Worm (Caenorhabditis elegans) whole organism, midembryonic: ENCODE measurements around the gene lec-4.

Source experiments
- flt-1 ChIP-seq: fragments of 200-800 bp; sonication (Bioruptor generic); IDR thresholded peaks from 2 replicates; pipeline ENCODE4 v1.3.6; 2022; ENCODE audit warnings: missing genetic modification characterization, missing compliant biosample characterization
- klf-2 ChIP-seq: fragments of 200-800 bp; sonication (Bioruptor generic); conservative IDR thresholded peaks from 2 replicates; pipeline ENCODE4 v1.3.6; 2022; ENCODE audit warnings: missing genetic modification reagents, missing genetic modification characterization, missing compliant biosample characterization
- med-1 ChIP-seq: sonication (generic microtip); optimal IDR thresholded peaks from 2 replicates; lab custom pipeline; 2017; ENCODE audit warnings: missing genetic modification characterization, mild to moderate bottlenecking, missing compliant biosample characterization, antibody characterized with exemption, missing genetic modification reagents; ENCODE audit not compliant: insufficient read depth
- ztf-23 ChIP-seq: fragments of 200-800 bp; sonication (Bioruptor generic); IDR thresholded peaks from 2 replicates; pipeline ENCODE4 v1.3.6; 2022; ENCODE audit warnings: missing genetic modification reagents, missing genetic modification characterization, missing compliant biosample characterization

DNA sequence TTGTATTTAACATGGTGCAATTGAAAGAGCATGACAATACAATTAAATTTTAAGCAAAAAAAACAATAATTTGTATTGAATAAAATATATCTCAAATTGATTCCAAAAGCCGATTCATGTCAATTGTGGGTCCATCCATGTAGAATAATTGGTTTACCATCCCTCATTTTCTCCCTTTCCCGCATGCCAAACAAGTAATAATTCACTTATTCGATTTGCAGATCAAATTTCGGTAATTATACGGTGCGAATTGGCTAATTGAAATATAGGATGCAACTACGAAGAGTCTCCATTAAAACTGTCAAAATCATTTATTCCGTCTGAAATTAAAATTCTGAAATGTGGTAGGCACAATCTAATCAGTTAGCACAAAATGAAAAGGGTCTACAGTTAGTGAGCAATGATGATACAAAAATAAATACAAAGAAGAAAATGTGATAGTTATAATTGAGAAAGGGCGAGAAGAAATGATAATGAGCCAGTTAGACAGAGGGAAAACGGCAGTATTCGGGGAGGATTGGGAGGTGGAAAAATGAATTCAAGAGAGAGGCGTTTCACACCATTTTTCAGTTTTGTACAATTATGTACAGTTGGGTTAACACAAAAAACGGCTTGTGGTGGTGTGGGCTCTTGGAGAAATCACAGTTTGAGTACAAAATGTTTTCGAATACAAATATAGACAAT, 16.7 kb upstream of the lec-4 start:
- TF ChIP-seq klf-2 (GFP tag; lab: Robert Waterston, UW) (no peak), flt-1 (GFP tag; lab: Robert Waterston, UW) (no peak), med-1 (GFP tag; lab: Kevin White, UChicago) (no peak), ztf-23 (GFP tag; lab: Robert Waterston, UW) (no peak)
